Worm (Caenorhabditis elegans) whole organism, midembryonic: ENCODE data around the gene F11D11.4.
A peak's percentile ranks its signal among the peaks of the same experiment; 100 is the strongest.
"Not testable (repeated sequence)": the region's sequence is repeated elsewhere in the genome, so short reads cannot be mapped to it uniquely, and the experiment has no call there.

Experiments
- T22C8.4 ChIP-seq: fragments of 200-800 bp; sonication (Bioruptor generic); IDR thresholded peaks from 2 replicates; pipeline ENCODE4 v1.3.6; 2022; ENCODE audit warnings: missing genetic modification characterization, missing compliant biosample characterization
- cog-1 ChIP-seq: sonication (generic microtip); optimal IDR thresholded peaks from 2 replicates; lab custom pipeline; 2016; ENCODE audit warnings: missing genetic modification characterization, missing compliant biosample characterization
- flt-1 ChIP-seq: fragments of 200-800 bp; sonication (Bioruptor generic); IDR thresholded peaks from 2 replicates; pipeline ENCODE4 v1.3.6; 2022; ENCODE audit warnings: missing genetic modification characterization, missing compliant biosample characterization
- klf-2 ChIP-seq: fragments of 200-800 bp; sonication (Bioruptor generic); conservative IDR thresholded peaks from 2 replicates; pipeline ENCODE4 v1.3.6; 2022; ENCODE audit warnings: missing genetic modification reagents, missing genetic modification characterization, missing compliant biosample characterization
- med-1 ChIP-seq: sonication (generic microtip); optimal IDR thresholded peaks from 2 replicates; lab custom pipeline; 2017; ENCODE audit warnings: missing genetic modification characterization, mild to moderate bottlenecking, missing compliant biosample characterization, antibody characterized with exemption, missing genetic modification reagents; ENCODE audit not compliant: insufficient read depth
- ref-1 ChIP-seq: fragments of 200-800 bp; sonication (Bioruptor generic); conservative IDR thresholded peaks from 2 replicates; pipeline ENCODE4 v1.3.6; 2022; ENCODE audit warnings: missing genetic modification reagents, missing genetic modification characterization, missing compliant biosample characterization
- tab-1 ChIP-seq: fragments of 200-800 bp; sonication (Bioruptor generic); IDR thresholded peaks from 2 replicates; pipeline ENCODE4 v1.3.6; 2022; ENCODE audit warnings: missing genetic modification characterization, missing compliant biosample characterization
- ztf-23 ChIP-seq: fragments of 200-800 bp; sonication (Bioruptor generic); IDR thresholded peaks from 2 replicates; pipeline ENCODE4 v1.3.6; 2022; ENCODE audit warnings: missing genetic modification reagents, missing genetic modification characterization, missing compliant biosample characterization
- ztf-29 ChIP-seq: fragments of 200-800 bp; sonication (Bioruptor generic); IDR thresholded peaks from 2 replicates; pipeline ENCODE4 v1.3.6; 2022; ENCODE audit warnings: missing genetic modification reagents, missing genetic modification characterization, missing compliant biosample characterization

The F11D11.4 gene

ce11 chrV:18750445-18750844 lies 10.7 kb upstream of the F11D11.4 start, which contains the start of the genes F11D11.21 and F11D11.12:
F11D11.21 (minus strand) TSS chrV:18750545.
F11D11.12 (minus strand) TSS chrV:18750682.
- TF ChIP-seq ztf-29 (GFP tag; lab: Robert Waterston, UW) (no peak), ztf-23 (GFP tag; lab: Robert Waterston, UW) (0 out of 2 replicates have a peak, but pooled peaks have one; percentile 6), tab-1 (no peak)

- TF ChIP-seq ztf-23 (GFP tag; lab: Robert Waterston, UW) (no peak), flt-1 (GFP tag; lab: Robert Waterston, UW) (no peak), tab-1 (no peak), ref-1 (GFP tag; lab: Robert Waterston, UW) (no peak), klf-2 (GFP tag; lab: Robert Waterston, UW) (no peak), med-1 (GFP tag; lab: Kevin White, UChicago) (no peak)
Observed at ce11 chrV:18753036-18753435, 8.1 kb upstream of the F11D11.4 start, which contains the start of gene F11D11.6. F11D11.6 (minus strand) TSS chrV:18753136.

ce11 chrV:18754328-18754727 lies 6.8 kb upstream of the F11D11.4 start, which contains the start of gene clec-254:
clec-254 (minus strand) TSS chrV:18754428.
- not testable (repeated sequence) for TF ChIP-seq ztf-23 (GFP tag; lab: Robert Waterston, UW); ref-1 (GFP tag; lab: Robert Waterston, UW); T22C8.4

ce11 chrV:18760174-18760573 lies 1.0 kb upstream of the F11D11.4 start, which contains the start of gene F11D11.3:
F11D11.3 (minus strand) TSS chrV:18760274.
- TF ChIP-seq ref-1 (GFP tag; lab: Robert Waterston, UW) (no peak), med-1 (GFP tag; lab: Kevin White, UChicago) (no peak), flt-1 (GFP tag; lab: Robert Waterston, UW) (no peak), klf-2 (GFP tag; lab: Robert Waterston, UW) (no peak), tab-1 (no peak), ztf-29 (GFP tag; lab: Robert Waterston, UW) (no peak), ztf-23 (GFP tag; lab: Robert Waterston, UW) (no peak), T22C8.4 (no peak), cog-1 (no peak)

- TF ChIP-seq ztf-29 (GFP tag; lab: Robert Waterston, UW); tab-1; cog-1: not testable (repeated sequence)
Observed at ce11 chrV:18762044-18762443, 866 bp downstream of the F11D11.4 start, which contains the start of gene F11D11.22. F11D11.22 (plus strand) TSS chrV:18762344.

- TF ChIP-seq flt-1 (GFP tag; lab: Robert Waterston, UW) = no peak
- no peak for TF ChIP-seq tab-1
- TF ChIP-seq cog-1 = no peak
- no peak for TF ChIP-seq ztf-29 (GFP tag; lab: Robert Waterston, UW)
- no peak for TF ChIP-seq ztf-23 (GFP tag; lab: Robert Waterston, UW)
Observed at ce11 chrV:18769902-18770301, 8.7 kb downstream of the F11D11.4 start.

ce11 chrV:18770623-18771022 lies 9.4 kb downstream of the F11D11.4 start, which contains the start of gene clec-255:
clec-255 (minus strand) TSS chrV:18770723.
- no peak for TF ChIP-seq med-1 (GFP tag; lab: Kevin White, UChicago)
- no peak for TF ChIP-seq flt-1 (GFP tag; lab: Robert Waterston, UW)
- no peak for TF ChIP-seq tab-1
- TF ChIP-seq ref-1 (GFP tag; lab: Robert Waterston, UW) = no peak
- TF ChIP-seq klf-2 (GFP tag; lab: Robert Waterston, UW) = no peak
- TF ChIP-seq ztf-29 (GFP tag; lab: Robert Waterston, UW) = no peak
- no peak for TF ChIP-seq ztf-23 (GFP tag; lab: Robert Waterston, UW)
- no peak for TF ChIP-seq cog-1
- no peak for TF ChIP-seq T22C8.4

ce11 chrV:18771390-18771789 lies 10.2 kb downstream of the F11D11.4 start, which contains the start of gene clec-256:
clec-256 (plus strand) TSS chrV:18771690.
- no peak for TF ChIP-seq klf-2 (GFP tag; lab: Robert Waterston, UW)

ce11 chrV:18771804-18772386 lies 10.7 kb downstream of the F11D11.4 start:
- TF ChIP-seq flt-1 (GFP tag; lab: Robert Waterston, UW) = no peak
- no peak for TF ChIP-seq med-1 (GFP tag; lab: Kevin White, UChicago)

ce11 chrV:18772761-18773160 lies 11.6 kb downstream of the F11D11.4 start, which contains the start of gene clec-257:
clec-257 (plus strand) TSS chrV:18773061.
- no peak for TF ChIP-seq cog-1
- no peak for TF ChIP-seq ztf-23 (GFP tag; lab: Robert Waterston, UW)
- no peak for TF ChIP-seq flt-1 (GFP tag; lab: Robert Waterston, UW)
- no peak for TF ChIP-seq med-1 (GFP tag; lab: Kevin White, UChicago)
- TF ChIP-seq tab-1 = no peak
- TF ChIP-seq klf-2 (GFP tag; lab: Robert Waterston, UW) = no peak
- no peak for TF ChIP-seq T22C8.4
- no peak for TF ChIP-seq ref-1 (GFP tag; lab: Robert Waterston, UW)
- TF ChIP-seq ztf-29 (GFP tag; lab: Robert Waterston, UW) = no peak

ce11 chrV:18776245-18776737 lies 15.1 kb downstream of the F11D11.4 start, which contains the start of gene Y17D7B.4:
Y17D7B.4 (minus strand) TSS chrV:18776687.
- no peak for TF ChIP-seq ztf-29 (GFP tag; lab: Robert Waterston, UW)
- TF ChIP-seq ref-1 (GFP tag; lab: Robert Waterston, UW) = no peak
